Fruit fly (Drosophila melanogaster): Measurements from ENCODE around the gene CG8003.

Gene CG8003

dm6 chr3L:10693709-10694403, 32.6 kb downstream of the CG8003 start, which contains the start of gene ND-13B (continued):
- TF ChIP-seq CG9797 (GFP tag; optimal IDR thresholded peaks at IDR 0.05), result peak; percentile 2
- peak; percentile 85 for TF ChIP-seq CG13287 (GFP tag; IDR thresholded peaks at IDR 0.05; ENCODE audit: partially characterized antibody)
- peak; percentile 68 for TF ChIP-seq CG16813 (GFP tag; IDR thresholded peaks at IDR 0.05; ENCODE audit: partially characterized antibody)
- peak; percentile 18 for TF ChIP-seq CG18764 (GFP tag; optimal IDR thresholded peaks at IDR 0.05)
- TF ChIP-seq mam (GFP tag; optimal IDR thresholded peaks at IDR 0.05), result peak; percentile 53
- peak; percentile 73 for TF ChIP-seq sens (GFP tag)
- TF ChIP-seq CG7745 (tag; optimal IDR thresholded peaks at IDR 0.05), result peak; percentile 52
- no peak for TF ChIP-seq CG15601 (tag; optimal IDR thresholded peaks at IDR 0.05)
- peak; percentile 36 for TF ChIP-seq nau (GFP tag; optimal IDR thresholded peaks at IDR 0.05)
- TF ChIP-seq mirr (GFP tag; optimal IDR thresholded peaks at IDR 0.05), result no peak
- TF ChIP-seq CG2120 (GFP tag; optimal IDR thresholded peaks at IDR 0.05), result peak; percentile 63
- peak; percentile 30 for TF ChIP-seq CG17186 (GFP tag; optimal IDR thresholded peaks at IDR 0.05)
- TF ChIP-seq Scr (GFP tag; IDR thresholded peaks at IDR 0.05; ENCODE audit: partially characterized antibody), result peak; percentile 76
- TF ChIP-seq Ets97D (GFP tag; optimal IDR thresholded peaks at IDR 0.05), result peak; percentile 44
- peak; percentile 69 for TF ChIP-seq Sry-δ (GFP tag; optimal IDR thresholded peaks at IDR 0.05)
- peak; percentile 45; the same call in 1 of the 2 replicates for TF ChIP-seq inv (GFP tag; IDR thresholded peaks at IDR 0.05; ENCODE audit: partially characterized antibody)
- TF ChIP-seq CG7556 (GFP tag; optimal IDR thresholded peaks at IDR 0.05), result no peak
- TF ChIP-seq Chrac-16 (GFP tag; optimal IDR thresholded peaks at IDR 0.05), result peak; percentile 9
- no peak for TF ChIP-seq crol (GFP tag; IDR thresholded peaks at IDR 0.05)
- TF ChIP-seq sqz (GFP tag; optimal IDR thresholded peaks at IDR 0.05), result no peak
- no peak for TF ChIP-seq Ptx1 (GFP tag; IDR thresholded peaks at IDR 0.05)
- TF ChIP-seq CG42726 (GFP tag; IDR thresholded peaks at IDR 0.05; ENCODE audit: partially characterized antibody), result peak; percentile 84
- no peak for TF ChIP-seq usp (GFP tag; optimal IDR thresholded peaks at IDR 0.05)
- peak; percentile 18 for TF ChIP-seq CHES-1-like (GFP tag; optimal IDR thresholded peaks at IDR 0.05)
- peak; percentile 0 for TF ChIP-seq Bteb2 (GFP tag; optimal IDR thresholded peaks at IDR 0.05)
- no peak for TF ChIP-seq PHDP (tag; optimal IDR thresholded peaks at IDR 0.05)
- peak; percentile 57; the same call in 1 of the 2 replicates for TF ChIP-seq ato (GFP tag; IDR thresholded peaks at IDR 0.05; ENCODE audit: partially characterized antibody)
- TF ChIP-seq CG10654 (GFP tag; optimal IDR thresholded peaks at IDR 0.05), result peak; percentile 16
- no peak for TF ChIP-seq CG8290 (GFP tag; optimal IDR thresholded peaks at IDR 0.05)
- TF ChIP-seq CG8290 (tag; optimal IDR thresholded peaks at IDR 0.05), result peak in 1 of 2 experiments; percentile 42
- TF ChIP-seq nom (GFP tag; optimal IDR thresholded peaks at IDR 0.05), result peak; percentile 19
- peak; percentile 6 for TF ChIP-seq CG1603 (tag; optimal IDR thresholded peaks at IDR 0.05)
- peak; percentile 55 for TF ChIP-seq CG4854 (GFP tag; optimal IDR thresholded peaks at IDR 0.05)
- peak; percentile 37 for TF ChIP-seq CG18599 (GFP tag; optimal IDR thresholded peaks at IDR 0.05)
- peak; percentile 67 for TF ChIP-seq lab (GFP tag; optimal IDR thresholded peaks at IDR 0.05)
- peak; percentile 48 to 91 for TF ChIP-seq crp (GFP tag; optimal IDR thresholded peaks at IDR 0.05)
- TF ChIP-seq CG3163 (GFP tag; optimal IDR thresholded peaks at IDR 0.05), result no peak
- TF ChIP-seq CG4424 (GFP tag; optimal IDR thresholded peaks at IDR 0.05), result peak; percentile 59
- TF ChIP-seq ro (GFP tag; IDR thresholded peaks at IDR 0.05), result no peak
- TF ChIP-seq CG13894 (tag; optimal IDR thresholded peaks at IDR 0.05), result peak; percentile 24
- TF ChIP-seq MTF-1 (GFP tag; optimal IDR thresholded peaks at IDR 0.05; ENCODE audit: borderline replicate concordance), result peak; percentile 1
- peak; percentile 6 for TF ChIP-seq CG13296 (GFP tag; optimal IDR thresholded peaks at IDR 0.05)
- TF ChIP-seq CG2129 (GFP tag; IDR thresholded peaks at IDR 0.05; ENCODE audit: partially characterized antibody), result peak; percentile 66
- no peak for TF ChIP-seq NC2α (GFP tag; optimal IDR thresholded peaks at IDR 0.05)
- TF ChIP-seq CG9609 (GFP tag; optimal IDR thresholded peaks at IDR 0.05), result no peak
- no peak for TF ChIP-seq CG11093 (GFP tag; IDR thresholded peaks at IDR 0.05)
- no peak for TF ChIP-seq Ssrp (tag; optimal IDR thresholded peaks at IDR 0.05)
- peak; percentile 10 for TF ChIP-seq Dip3 (GFP tag; optimal IDR thresholded peaks at IDR 0.05)
- TF ChIP-seq Dad (GFP tag; optimal IDR thresholded peaks at IDR 0.05), result peak; percentile 33

Measured in whole organism, embryonic.